Comparison of ENCODE assay signal across 6 fruit fly cellular contexts in genomic region chr3L:18192858-18193478, dm6.
TF ChIP-seq lines count a peak whose summit lies in the region.

No protein-coding gene starts in this region.

- TF ChIP-seq CTCF in whole organism, embryonic (GFP tag; optimal IDR thresholded peaks at IDR 0.05; lab: Kevin White, UChicago) = no peak

TF ChIP-seq in whole organism, 6 proteins besides CTCF, POLR2A, EP300 and RAD21:
- no peak for TF ChIP-seq pan (optimal IDR thresholded peaks at IDR 0.05; lab: Kevin White, UChicago)
- TF ChIP-seq usp (GFP tag; optimal IDR thresholded peaks at IDR 0.05; lab: Kevin White, UChicago) = no peak
- peak; percentile 33 for TF ChIP-seq Dll (optimal IDR thresholded peaks at IDR 0.05; lab: Kevin White, UChicago)
- no peak for TF ChIP-seq psq (optimal IDR thresholded peaks at IDR 0.05; lab: Kevin White, UChicago)

TF ChIP-seq in whole organism, adult, 20 proteins besides CTCF, POLR2A, EP300 and RAD21:
- TF ChIP-seq kay (GFP tag; lab: Kevin White, UChicago; ENCODE audit: borderline replicate concordance) (no peak), CG14711 (tag; optimal IDR thresholded peaks at IDR 0.05; lab: Kevin White, UChicago) (peak; percentile 45), Clk (GFP tag; optimal IDR thresholded peaks at IDR 0.05; lab: Kevin White, UChicago) (no peak), pad (GFP tag; optimal IDR thresholded peaks at IDR 0.05; lab: Kevin White, UChicago) (peak; percentile 13), CG11617 (GFP tag; optimal IDR thresholded peaks at IDR 0.05; lab: Kevin White, UChicago) (peak; percentile 17), bab1 (GFP tag; optimal IDR thresholded peaks at IDR 0.05; lab: Kevin White, UChicago) (peak; percentile 1), tj (GFP tag; optimal IDR thresholded peaks at IDR 0.05; lab: Kevin White, UChicago) (peak; percentile 27), CG7101 (tag; optimal IDR thresholded peaks at IDR 0.05; lab: Kevin White, UChicago) (peak; percentile 67)

TF ChIP-seq in whole organism, embryonic, 481 proteins besides CTCF, POLR2A, EP300 and RAD21 (continues in another document):
- TF ChIP-seq Hr51 (GFP tag; optimal IDR thresholded peaks at IDR 0.05; lab: Kevin White, UChicago) (peak in 1 of 2 experiments; percentile 80), CG12299 (tag; optimal IDR thresholded peaks at IDR 0.05; lab: Kevin White, UChicago) (no peak), CG1603 (tag; optimal IDR thresholded peaks at IDR 0.05; lab: Kevin White, UChicago) (no peak), CG8290 (GFP tag; optimal IDR thresholded peaks at IDR 0.05; lab: Kevin White, UChicago) (peak; percentile 72), CG8290 (tag; optimal IDR thresholded peaks at IDR 0.05; lab: Kevin White, UChicago) (no peak), Ets97D (GFP tag; optimal IDR thresholded peaks at IDR 0.05; lab: Kevin White, UChicago) (no peak), CG34224 (GFP tag; IDR thresholded peaks at IDR 0.05; lab: Robert Waterston, UW; ENCODE audit: partially characterized antibody) (no peak), Sry-β (GFP tag; optimal IDR thresholded peaks at IDR 0.05; lab: Kevin White, UChicago) (peak; percentile 30), so (GFP tag; IDR thresholded peaks at IDR 0.05; lab: Robert Waterston, UW) (peak; percentile 73; the same call in 1 of the 3 replicates), Hsf (GFP tag; optimal IDR thresholded peaks at IDR 0.05; lab: Kevin White, UChicago) (peak; percentile 22), ap (GFP tag; IDR thresholded peaks at IDR 0.05; lab: Robert Waterston, UW) (peak; percentile 47; the same call in 1 of the 2 replicates), GATAe (GFP tag; conservative IDR thresholded peaks at IDR 0.05; lab: Robert Waterston, UW) (no peak), vnd (GFP tag; IDR thresholded peaks at IDR 0.05; lab: Robert Waterston, UW; ENCODE audit: partially characterized antibody) (no peak), CkIIα-i1 (GFP tag; IDR thresholded peaks at IDR 0.05; lab: Robert Waterston, UW) (no peak), CG11723 (GFP tag; optimal IDR thresholded peaks at IDR 0.05; lab: Kevin White, UChicago) (peak; percentile 40), Poxn (GFP tag; IDR thresholded peaks at IDR 0.05; lab: Robert Waterston, UW) (no peak), gsb-n (tag; optimal IDR thresholded peaks at IDR 0.05; lab: Kevin White, UChicago) (peak; percentile 86), btn (GFP tag; optimal IDR thresholded peaks at IDR 0.05; lab: Kevin White, UChicago) (no peak), Sox102F (GFP tag; optimal IDR thresholded peaks at IDR 0.05; lab: Kevin White, UChicago) (peak; percentile 79)

TF ChIP-seq in whole organism, prepupa, 60 proteins besides CTCF, POLR2A, EP300 and RAD21 (continues in another document):
- TF ChIP-seq Hr4 (GFP tag; optimal IDR thresholded peaks at IDR 0.05; lab: Kevin White, UChicago) (peak; percentile 19), CG15336 (GFP tag; IDR thresholded peaks at IDR 0.05; lab: Robert Waterston, UW) (peak; percentile 49), Ets21C (GFP tag; optimal IDR thresholded peaks at IDR 0.05; lab: Kevin White, UChicago) (peak; percentile 50), CG6276 (GFP tag; optimal IDR thresholded peaks at IDR 0.05; lab: Kevin White, UChicago) (no peak), Smox (GFP tag; optimal IDR thresholded peaks at IDR 0.05; lab: Kevin White, UChicago) (peak; percentile 84), Gug (GFP tag; IDR thresholded peaks at IDR 0.05; lab: Robert Waterston, UW) (peak; percentile 34; the same call in 1 of the 2 replicates), achi (GFP tag; optimal IDR thresholded peaks at IDR 0.05; lab: Kevin White, UChicago) (peak; percentile 90), esn (GFP tag; optimal IDR thresholded peaks at IDR 0.05; lab: Kevin White, UChicago) (peak; percentile 92), Hr38 (GFP tag; optimal IDR thresholded peaks at IDR 0.05; lab: Kevin White, UChicago) (no peak), CG6808 (GFP tag; optimal IDR thresholded peaks at IDR 0.05; lab: Kevin White, UChicago) (peak; percentile 92), fd59A (GFP tag; optimal IDR thresholded peaks at IDR 0.05; lab: Kevin White, UChicago) (peak; percentile 75), Met (GFP tag; optimal IDR thresholded peaks at IDR 0.05; lab: Kevin White, UChicago) (peak; percentile 85), pdm3 (GFP tag; optimal IDR thresholded peaks at IDR 0.05; lab: Kevin White, UChicago) (peak; percentile 72), Sox14 (GFP tag; optimal IDR thresholded peaks at IDR 0.05; lab: Kevin White, UChicago) (peak; percentile 66), acj6 (GFP tag; optimal IDR thresholded peaks at IDR 0.05; lab: Kevin White, UChicago) (peak; percentile 91), CG7368 (GFP tag; optimal IDR thresholded peaks at IDR 0.05; lab: Kevin White, UChicago) (peak; percentile 75), CG11762 (GFP tag; optimal IDR thresholded peaks at IDR 0.05; lab: Kevin White, UChicago; ENCODE audit: insufficient read depth) (peak; percentile 76), CG6792 (GFP tag; optimal IDR thresholded peaks at IDR 0.05; lab: Kevin White, UChicago) (peak; percentile 86), CG31627 (GFP tag; optimal IDR thresholded peaks at IDR 0.05; lab: Kevin White, UChicago) (peak; percentile 79), Hr39 (GFP tag; optimal IDR thresholded peaks at IDR 0.05; lab: Kevin White, UChicago) (peak; percentile 73)

TF ChIP-seq in whole organism, pupa, 21 proteins besides CTCF, POLR2A, EP300 and RAD21:
- TF ChIP-seq CG10348 (GFP tag; IDR thresholded peaks at IDR 0.05; lab: Robert Waterston, UW) (no peak), Snoo (tag; optimal IDR thresholded peaks at IDR 0.05; lab: Kevin White, UChicago) (peak; percentile 94), Pif1A (GFP tag; optimal IDR thresholded peaks at IDR 0.05; lab: Kevin White, UChicago) (peak; percentile 45), EcR (GFP tag; optimal IDR thresholded peaks at IDR 0.05; lab: Kevin White, UChicago) (peak; percentile 70), fd96Ca (GFP tag; IDR thresholded peaks at IDR 0.05; lab: Robert Waterston, UW) (no peak), CG13204 (GFP tag; optimal IDR thresholded peaks at IDR 0.05; lab: Kevin White, UChicago) (peak; percentile 77), D1 (tag; optimal IDR thresholded peaks at IDR 0.05; lab: Kevin White, UChicago) (peak; percentile 96), CG8159 (tag; optimal IDR thresholded peaks at IDR 0.05; lab: Kevin White, UChicago) (peak; percentile 97), Pif1B (GFP tag; optimal IDR thresholded peaks at IDR 0.05; lab: Kevin White, UChicago) (peak; percentile 76), CG14655 (GFP tag; optimal IDR thresholded peaks at IDR 0.05; lab: Kevin White, UChicago) (peak; percentile 76), CG32121 (GFP tag; IDR thresholded peaks at IDR 0.05; lab: Robert Waterston, UW) (no peak), CG17806 (tag; optimal IDR thresholded peaks at IDR 0.05; lab: Kevin White, UChicago) (peak; percentile 94), gl (tag; optimal IDR thresholded peaks at IDR 0.05; lab: Kevin White, UChicago) (peak; percentile 40), rn (GFP tag; IDR thresholded peaks at IDR 0.05; lab: Robert Waterston, UW) (no peak), CG8301 (tag; optimal IDR thresholded peaks at IDR 0.05; lab: Kevin White, UChicago) (peak; percentile 45), CG4496 (GFP tag; IDR thresholded peaks at IDR 0.05; lab: Robert Waterston, UW) (peak; percentile 20; the same call in 1 of the 3 replicates), CG9948 (tag; optimal IDR thresholded peaks at IDR 0.05; lab: Kevin White, UChicago) (peak; percentile 95), CG34367 (tag; optimal IDR thresholded peaks at IDR 0.05; lab: Kevin White, UChicago) (peak; percentile 88), CG15710 (tag; optimal IDR thresholded peaks at IDR 0.05; lab: Kevin White, UChicago) (peak; percentile 95)

TF ChIP-seq in whole organism, wandering third instar larva, 38 proteins besides CTCF, POLR2A, EP300 and RAD21 (continues in another document):
- TF ChIP-seq Myc (optimal IDR thresholded peaks at IDR 0.05; lab: Kevin White, UChicago) (no peak), GATAd (GFP tag; optimal IDR thresholded peaks at IDR 0.05; lab: Kevin White, UChicago) (no peak), brk (GFP tag; optimal IDR thresholded peaks at IDR 0.05; lab: Kevin White, UChicago) (peak; percentile 52), dsf (GFP tag; optimal IDR thresholded peaks at IDR 0.05; lab: Kevin White, UChicago; ENCODE audit: borderline replicate concordance) (peak; percentile 26), pan (optimal IDR thresholded peaks at IDR 0.05; lab: Kevin White, UChicago) (no peak), Dif (GFP tag; optimal IDR thresholded peaks at IDR 0.05; lab: Kevin White, UChicago; ENCODE audit: partially characterized antibody) (peak; percentile 51), OdsH (GFP tag; optimal IDR thresholded peaks at IDR 0.05; lab: Kevin White, UChicago) (peak; percentile 92), h (GFP tag; optimal IDR thresholded peaks at IDR 0.05; lab: Kevin White, UChicago) (peak; percentile 86), CG32264 (GFP tag; optimal IDR thresholded peaks at IDR 0.05; lab: Kevin White, UChicago) (no peak), woc (GFP tag; optimal IDR thresholded peaks at IDR 0.05; lab: Kevin White, UChicago) (peak; percentile 66), psq (GFP tag; optimal IDR thresholded peaks at IDR 0.05; lab: Kevin White, UChicago) (peak; percentile 97), Rel (GFP tag; optimal IDR thresholded peaks at IDR 0.05; lab: Kevin White, UChicago) (peak; percentile 72), Rel (tag; optimal IDR thresholded peaks at IDR 0.05; lab: Kevin White, UChicago) (peak; percentile 79), Abd-B (GFP tag; optimal IDR thresholded peaks at IDR 0.05; lab: Kevin White, UChicago) (no peak), Mio (GFP tag; optimal IDR thresholded peaks at IDR 0.05; lab: Kevin White, UChicago) (no peak), jim (GFP tag; optimal IDR thresholded peaks at IDR 0.05; lab: Kevin White, UChicago) (peak; percentile 30), N (GFP tag; optimal IDR thresholded peaks at IDR 0.05; lab: Kevin White, UChicago) (no peak), CrebA (GFP tag; optimal IDR thresholded peaks at IDR 0.05; lab: Kevin White, UChicago; ENCODE audit: borderline replicate concordance) (no peak), Hr83 (GFP tag; optimal IDR thresholded peaks at IDR 0.05; lab: Kevin White, UChicago; ENCODE audit: poor library complexity, severe bottlenecking) (no peak), dl (GFP tag; optimal IDR thresholded peaks at IDR 0.05; lab: Kevin White, UChicago; ENCODE audit: insufficient read depth in 1 of 2, partially characterized antibody in 2 of 2) (no peak), tai (GFP tag; optimal IDR thresholded peaks at IDR 0.05; lab: Kevin White, UChicago) (no peak), dmrt93B (GFP tag; optimal IDR thresholded peaks at IDR 0.05; lab: Kevin White, UChicago) (peak; percentile 93), sv (GFP tag; optimal IDR thresholded peaks at IDR 0.05; lab: Kevin White, UChicago) (peak; percentile 56), Hr78 (GFP tag; optimal IDR thresholded peaks at IDR 0.05; lab: Kevin White, UChicago) (no peak), Jra (GFP tag; optimal IDR thresholded peaks at IDR 0.05; lab: Kevin White, UChicago) (peak; percentile 47), fru (GFP tag; optimal IDR thresholded peaks at IDR 0.05; lab: Kevin White, UChicago) (peak; percentile 85), CG9705 (GFP tag; optimal IDR thresholded peaks at IDR 0.05; lab: Kevin White, UChicago) (peak; percentile 91), Vsx2 (GFP tag; optimal IDR thresholded peaks at IDR 0.05; lab: Kevin White, UChicago; ENCODE audit: partially characterized antibody) (no peak)
